Fruit fly (Drosophila melanogaster) whole organism, adult: Measurements from ENCODE around the gene CG43339.

ENCODE experiments used
- CG1620 ChIP-seq: fragments of 200-800 bp; sonication (Bioruptor generic); optimal IDR thresholded peaks from 2 replicates; lab custom pipeline; 2016; ENCODE audit warnings: missing biosample characterization, missing genetic modification characterization
- Mnt ChIP-seq: fragments of 200-800 bp; sonication (Bioruptor generic); optimal IDR thresholded peaks from 2 replicates; lab custom pipeline; 2016; ENCODE audit warnings: missing biosample characterization, mild to moderate bottlenecking, missing genetic modification characterization
- kay ChIP-seq: fragments of 200-800 bp; sonication (Bioruptor generic); peaks from one replicate; lab custom pipeline; 2016; ENCODE audit warnings: missing biosample characterization, missing genetic modification characterization, borderline replicate concordance

DNA sequence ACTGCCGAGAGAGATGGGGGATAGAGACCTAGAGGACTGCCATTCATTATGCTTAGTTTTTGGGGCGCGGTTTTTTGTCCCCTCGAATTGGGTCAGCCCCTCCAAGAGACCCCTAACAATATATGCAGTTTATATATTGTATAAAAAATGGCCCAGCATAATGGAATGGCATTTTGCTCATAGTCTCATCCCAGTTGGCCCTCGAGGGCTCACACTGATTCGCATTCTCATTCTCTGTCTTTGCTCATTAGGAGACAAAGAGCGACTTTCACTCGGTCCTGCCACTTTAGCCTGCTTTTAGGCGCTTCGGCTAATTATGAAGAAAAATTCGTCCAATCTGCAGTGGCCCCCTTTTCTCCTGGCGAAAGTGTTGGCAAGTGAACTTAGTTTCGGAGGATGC is 49.6 kb downstream of the CG43339 start:
- TF ChIP-seq kay (GFP tag; lab: Kevin White, UChicago) (no peak), CG1620 (no peak), Mnt (no peak)
